Fruit fly (Drosophila melanogaster) whole organism, embryonic: ENCODE data around the gene RpL6.

Experiments
- Antp ChIP-seq: fragments of 200-800 bp; sonication (Bioruptor generic); optimal IDR thresholded peaks from 3 replicates; lab custom pipeline; 2016; ENCODE audit warnings: missing biosample characterization, missing genetic modification characterization
- CG10147 ChIP-seq: fragments of 200-800 bp; sonication (Bioruptor generic); optimal IDR thresholded peaks from 2 replicates; lab custom pipeline; 2019; ENCODE audit warnings: missing biosample characterization, mild to moderate bottlenecking, missing genetic modification characterization, moderate library complexity
- CG10431 ChIP-seq: fragments of 200-800 bp; sonication (Bioruptor generic); optimal IDR thresholded peaks from 3 replicates; lab custom pipeline; 2018; ENCODE audit warnings: missing biosample characterization, mild to moderate bottlenecking, missing genetic modification characterization
- CG11696 ChIP-seq: fragments of 200-800 bp; sonication (Bioruptor generic); IDR thresholded peaks from 2 replicates; pipeline ENCODE4 v1.3.6; 2022; ENCODE audit warnings: missing biosample characterization, missing genetic modification characterization
- CG12104 ChIP-seq: fragments of 200-800 bp; sonication (Bioruptor generic); optimal IDR thresholded peaks from 3 replicates; lab custom pipeline; 2016; ENCODE audit warnings: missing biosample characterization, missing genetic modification characterization
- CG12155 ChIP-seq: fragments of 200-800 bp; sonication (Bioruptor generic); optimal IDR thresholded peaks from 3 replicates; lab custom pipeline; 2016; ENCODE audit warnings: missing biosample characterization, missing genetic modification characterization
- CG12391 ChIP-seq: fragments of 200-800 bp; sonication (Bioruptor generic); optimal IDR thresholded peaks from 3 replicates; lab custom pipeline; 2018; ENCODE audit warnings: missing biosample characterization, mild to moderate bottlenecking, missing genetic modification characterization, moderate library complexity
- CG12744 ChIP-seq: fragments of 200-800 bp; sonication (Bioruptor generic); optimal IDR thresholded peaks from 2 replicates; lab custom pipeline; 2016; ENCODE audit warnings: missing biosample characterization, missing genetic modification characterization
- CG15514 ChIP-seq: fragments of 200-800 bp; sonication (Bioruptor generic); optimal IDR thresholded peaks from 3 replicates; lab custom pipeline; 2017; ENCODE audit warnings: missing biosample characterization, missing genetic modification characterization, mild to moderate bottlenecking, moderate library complexity, missing genetic modification reagents
- CG16779 ChIP-seq: fragments of 200-800 bp; sonication (Bioruptor generic); IDR thresholded peaks from 2 replicates; pipeline ENCODE4 v1.3.6; 2022; ENCODE audit warnings: missing biosample characterization, missing genetic modification characterization
- CG17385 ChIP-seq: fragments of 200-800 bp; sonication (Bioruptor generic); optimal IDR thresholded peaks from 3 replicates; lab custom pipeline; 2018; ENCODE audit warnings: missing biosample characterization, mild to moderate bottlenecking, missing genetic modification characterization
- CG17912 ChIP-seq: fragments of 200-800 bp; sonication (Bioruptor generic); optimal IDR thresholded peaks from 2 replicates; lab custom pipeline; 2018; ENCODE audit warnings: missing biosample characterization, mild to moderate bottlenecking, missing genetic modification characterization
- CG18599 ChIP-seq: fragments of 200-800 bp; sonication (Bioruptor generic); optimal IDR thresholded peaks from 3 replicates; lab custom pipeline; 2017; ENCODE audit warnings: missing biosample characterization, missing genetic modification characterization, mild to moderate bottlenecking, moderate library complexity, missing genetic modification reagents
- CG2116 ChIP-seq: fragments of 200-800 bp; sonication (Bioruptor generic); optimal IDR thresholded peaks from 3 replicates; lab custom pipeline; 2018; ENCODE audit warnings: missing biosample characterization, mild to moderate bottlenecking, missing genetic modification characterization
- CG3065 ChIP-seq: fragments of 200-800 bp; sonication (Bioruptor generic); optimal IDR thresholded peaks from 2 replicates; lab custom pipeline; 2016; ENCODE audit warnings: missing biosample characterization, missing genetic modification characterization
- CG32772 ChIP-seq: fragments of 200-800 bp; sonication (Bioruptor generic); IDR thresholded peaks from 2 replicates; pipeline ENCODE4 v1.3.6; 2022; ENCODE audit warnings: missing biosample characterization, missing genetic modification characterization
- CG34422 ChIP-seq: fragments of 200-800 bp; sonication (Bioruptor generic); IDR thresholded peaks from 3 replicates; pipeline ENCODE4 v1.3.6; 2022; ENCODE audit warnings: missing biosample characterization, missing genetic modification characterization
- CG3995 ChIP-seq: fragments of 200-800 bp; sonication (Bioruptor generic); optimal IDR thresholded peaks from 3 replicates; lab custom pipeline; 2016; ENCODE audit warnings: missing biosample characterization, missing genetic modification characterization
- CG4617 ChIP-seq: fragments of 200-800 bp; sonication (Bioruptor generic); optimal IDR thresholded peaks from 3 replicates; lab custom pipeline; 2016; ENCODE audit warnings: missing biosample characterization, missing genetic modification characterization, borderline replicate concordance
- CG6854 ChIP-seq: fragments of 200-800 bp; sonication (Bioruptor generic); optimal IDR thresholded peaks from 3 replicates; lab custom pipeline; 2017; ENCODE audit warnings: missing biosample characterization, mild to moderate bottlenecking, missing genetic modification characterization
- CG8765 ChIP-seq: fragments of 200-800 bp; sonication (Bioruptor generic); IDR thresholded peaks from 2 replicates; pipeline ENCODE4 v1.3.6; 2022; ENCODE audit warnings: missing biosample characterization, missing genetic modification characterization
- CG8924 ChIP-seq: fragments of 200-800 bp; optimal IDR thresholded peaks from 3 replicates; lab custom pipeline; 2019; ENCODE audit warnings: missing biosample characterization, mild to moderate bottlenecking, missing genetic modification characterization, moderate library complexity
- D ChIP-seq, 2 experiments: fragments of 200-800 bp in 1 of 2; fragments of >200 bp in 1 of 2; sonication (Bioruptor generic) in 1 of 2; optimal IDR thresholded peaks; 2 replicates in 1 of 2; 3 replicates in 1 of 2; lab custom pipeline; 2017; ENCODE audit warnings: mild to moderate bottlenecking in 1 of 2, missing biosample characterization in 1 of 2, missing genetic modification characterization in 1 of 2, missing genetic modification reagents in 1 of 2
- D19A ChIP-seq: fragments of 200-800 bp; optimal IDR thresholded peaks from 3 replicates; lab custom pipeline; 2019; ENCODE audit warnings: missing biosample characterization, mild to moderate bottlenecking, missing genetic modification characterization, moderate library complexity
- D19B ChIP-seq: fragments of 200-800 bp; sonication (Bioruptor generic); optimal IDR thresholded peaks from 2 replicates; lab custom pipeline; 2017; ENCODE audit warnings: missing biosample characterization, mild to moderate bottlenecking, missing genetic modification characterization
- Ets65A ChIP-seq: fragments of 200-800 bp; sonication (Bioruptor generic); peaks from one replicate; lab custom pipeline; 2016; ENCODE audit warnings: missing biosample characterization, missing genetic modification characterization
- Hand ChIP-seq: fragments of 200-800 bp; sonication (Bioruptor generic); optimal IDR thresholded peaks from 2 replicates; lab custom pipeline; 2017; ENCODE audit warnings: mild to moderate bottlenecking, missing biosample characterization, missing genetic modification reagents, missing genetic modification characterization
- Hr78 ChIP-seq, 2 experiments: fragments of 200-800 bp in 1 of 2; fragments of >200 bp in 1 of 2; sonication (Bioruptor generic) in 1 of 2; optimal IDR thresholded peaks; 2 replicates each; lab custom pipeline; 2017 to 2019; ENCODE audit warnings: missing biosample characterization in 2 of 2, missing genetic modification characterization in 2 of 2, mild to moderate bottlenecking in 1 of 2, moderate library complexity in 1 of 2
- Hsf ChIP-seq: fragments of 200-800 bp; sonication (Bioruptor generic); optimal IDR thresholded peaks from 3 replicates; lab custom pipeline; 2016; ENCODE audit warnings: missing biosample characterization, missing genetic modification characterization
- MTF-1 ChIP-seq: fragments of 200-800 bp; sonication (Bioruptor generic); optimal IDR thresholded peaks from 2 replicates; lab custom pipeline; 2018; ENCODE audit warnings: missing biosample characterization, mild to moderate bottlenecking, missing genetic modification characterization, borderline replicate concordance
- Sry-δ ChIP-seq: fragments of 200-800 bp; sonication (Bioruptor generic); optimal IDR thresholded peaks from 2 replicates; lab custom pipeline; 2016; ENCODE audit warnings: missing biosample characterization, missing genetic modification characterization
- TFAM ChIP-seq: fragments of 200-800 bp; sonication (Bioruptor generic); optimal IDR thresholded peaks from 2 replicates; lab custom pipeline; 2017; ENCODE audit warnings: missing biosample characterization, missing genetic modification characterization, inconsistent platforms
- Vsx1 ChIP-seq: fragments of 200-800 bp; sonication (Bioruptor generic); optimal IDR thresholded peaks from 2 replicates; lab custom pipeline; 2017; ENCODE audit warnings: missing biosample characterization, mild to moderate bottlenecking, missing genetic modification characterization, missing genetic modification reagents
- chn ChIP-seq: fragments of 200-800 bp; sonication (Bioruptor generic); optimal IDR thresholded peaks from 2 replicates; lab custom pipeline; 2016; ENCODE audit warnings: missing biosample characterization, missing genetic modification characterization
- ci ChIP-seq: fragments of 200-800 bp; sonication (Bioruptor generic); IDR thresholded peaks from 3 replicates; pipeline ENCODE4 v1.3.6; 2022; ENCODE audit warnings: missing biosample characterization, missing genetic modification characterization
- croc ChIP-seq: fragments of 200-800 bp; sonication (Bioruptor generic); conservative IDR thresholded peaks from 3 replicates; pipeline ENCODE4 v1.3.6; 2022; ENCODE audit warnings: missing biosample characterization, missing genetic modification characterization
- danr ChIP-seq: fragments of 200-800 bp; sonication (Bioruptor generic); IDR thresholded peaks from 2 replicates; pipeline ENCODE4 v1.3.6; 2022; ENCODE audit warnings: missing biosample characterization, missing genetic modification characterization
- fd96Cb ChIP-seq: fragments of 200-800 bp; sonication (Bioruptor generic); optimal IDR thresholded peaks from 2 replicates; lab custom pipeline; 2018; ENCODE audit warnings: missing biosample characterization, mild to moderate bottlenecking, missing genetic modification characterization, moderate library complexity
- fu2 ChIP-seq: fragments of 200-800 bp; sonication (Bioruptor generic); optimal IDR thresholded peaks from 2 replicates; lab custom pipeline; 2016; ENCODE audit warnings: missing biosample characterization, missing genetic modification characterization
- pan ChIP-seq, 4 experiments: fragments of >200 bp in 3 of 4; fragments of 200-800 bp in 1 of 4; sonication (Bioruptor generic) in 1 of 4; optimal IDR thresholded peaks in 3 of 4; IDR thresholded peaks in 1 of 4; 2 replicates each; pipeline versions ENCODE4 v1.3.6 to Lab custom; 2017 to 2022; ENCODE audit warnings: missing biosample characterization in 2 of 4, missing genetic modification characterization in 2 of 4, mixed read lengths in 1 of 4
- pfk ChIP-seq: fragments of 200-800 bp; sonication (Bioruptor generic); optimal IDR thresholded peaks from 2 replicates; lab custom pipeline; 2018; ENCODE audit warnings: missing biosample characterization, mild to moderate bottlenecking, missing genetic modification characterization, moderate library complexity
- pum ChIP-seq: fragments of 200-800 bp; sonication (Bioruptor generic); optimal IDR thresholded peaks from 2 replicates; lab custom pipeline; 2016; ENCODE audit warnings: missing biosample characterization, missing genetic modification characterization
- rib ChIP-seq: fragments of 200-800 bp; sonication (Bioruptor generic); IDR thresholded peaks from 2 replicates; pipeline ENCODE4 v1.3.6; 2022; ENCODE audit warnings: missing biosample characterization, missing genetic modification characterization
- sna ChIP-seq: fragments of 200-800 bp; sonication (Bioruptor generic); IDR thresholded peaks from 2 replicates; pipeline ENCODE4 v1.3.6; 2022; ENCODE audit warnings: missing biosample characterization, missing genetic modification characterization; ENCODE audit not compliant: partially characterized antibody
- sob ChIP-seq: fragments of 200-800 bp; sonication (Bioruptor generic); IDR thresholded peaks from 2 replicates; pipeline ENCODE4 v1.3.6; 2022; ENCODE audit warnings: missing biosample characterization, missing genetic modification characterization
- sqz ChIP-seq: fragments of 200-800 bp; sonication (Bioruptor generic); optimal IDR thresholded peaks from 3 replicates; lab custom pipeline; 2018; ENCODE audit warnings: missing biosample characterization, mild to moderate bottlenecking, missing genetic modification characterization
- ssp ChIP-seq: fragments of 200-800 bp; sonication (Bioruptor generic); IDR thresholded peaks from 2 replicates; pipeline ENCODE4 v1.3.6; 2022; ENCODE audit warnings: missing biosample characterization, missing genetic modification characterization
- trh ChIP-seq: fragments of 200-800 bp; sonication (Bioruptor generic); optimal IDR thresholded peaks from 2 replicates; lab custom pipeline; 2016; ENCODE audit warnings: missing biosample characterization, missing genetic modification characterization

Gene RpL6

DNA sequence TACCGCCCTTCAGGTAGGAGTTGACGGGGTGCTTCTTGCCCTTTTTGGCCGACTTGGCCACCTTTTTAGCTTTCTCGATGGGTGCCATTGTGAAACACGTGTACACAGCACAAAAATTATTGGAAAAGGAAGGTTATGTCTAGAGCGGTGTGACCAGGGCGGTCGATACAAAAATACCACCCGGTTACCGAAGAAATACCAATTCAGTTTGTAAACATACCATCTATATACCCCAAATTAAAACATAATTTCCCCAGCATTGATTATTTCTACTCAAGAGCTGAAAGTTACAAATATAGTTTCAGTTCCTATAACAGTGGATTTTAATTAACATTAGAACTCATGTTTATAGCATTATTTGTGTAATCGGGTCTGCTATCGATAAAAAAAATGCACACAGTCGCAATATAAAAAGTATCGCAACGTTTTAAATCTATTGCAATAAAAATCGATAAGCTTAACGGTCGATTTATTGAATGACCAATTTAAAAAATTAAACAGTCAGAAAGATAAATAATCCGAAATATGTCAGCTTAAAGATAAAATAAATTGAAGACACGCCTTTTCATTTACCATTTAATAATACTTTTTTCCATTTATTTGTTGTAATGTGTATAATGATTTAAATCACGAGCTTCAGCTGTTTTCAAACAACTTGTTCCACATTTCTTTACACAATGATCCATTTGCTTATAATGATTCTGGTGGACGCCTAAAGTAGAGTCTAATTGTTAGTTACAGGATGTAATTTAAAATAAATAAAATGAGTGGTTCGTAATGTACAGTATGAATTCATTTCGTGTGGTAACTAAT, at the start of gene RpL6 (continued):
- TF ChIP-seq danr (GFP tag; lab: Robert Waterston, UW) (no peak), CG17385 (GFP tag; lab: Kevin White, UChicago) (peak; percentile 12), CG32772 (GFP tag; lab: Robert Waterston, UW) (no peak), CG34422 (GFP tag; lab: Robert Waterston, UW) (peak; percentile 76; the same call in 1 of the 3 replicates), CG8924 (tag; lab: Kevin White, UChicago) (peak; percentile 33), Hsf (peak; percentile 30), D19B (no peak), ssp (GFP tag; lab: Robert Waterston, UW) (no peak), Vsx1 (GFP tag; lab: Kevin White, UChicago) (no peak), CG8765 (no peak), CG2116 (GFP tag; lab: Kevin White, UChicago) (peak; percentile 99), pan (optimal IDR thresholded peaks at IDR 0.05; lab: Kevin White, UChicago) (no peak), pan (GFP tag; optimal IDR thresholded peaks at IDR 0.05 in 1 of 2, IDR thresholded peaks at IDR 0.05 in 1 of 2) (no peak), CG17912 (GFP tag; lab: Kevin White, UChicago) (no peak), CG11696 (GFP tag; lab: Robert Waterston, UW) (no peak), sob (GFP tag; lab: Robert Waterston, UW) (0 out of 2 replicates have a peak, but pooled peaks have one; percentile 7), chn (GFP tag; lab: Kevin White, UChicago) (no peak), rib (GFP tag; lab: Robert Waterston, UW) (no peak), CG6854 (no peak), CG10147 (no peak), sqz (GFP tag; lab: Kevin White, UChicago) (no peak), CG4617 (GFP tag; lab: Kevin White, UChicago) (peak; percentile 53), pum (GFP tag; lab: Kevin White, UChicago) (no peak), Ets65A (GFP tag; lab: Kevin White, UChicago) (peak; percentile 64), TFAM (GFP tag; lab: Kevin White, UChicago) (no peak), CG12104 (GFP tag; lab: Kevin White, UChicago) (no peak), CG18599 (GFP tag; lab: Kevin White, UChicago) (peak; percentile 38), CG3995 (GFP tag; lab: Kevin White, UChicago) (no peak), sna (GFP tag; lab: Robert Waterston, UW) (peak; percentile 88), fu2 (no peak), croc (GFP tag; lab: Robert Waterston, UW) (no peak), fd96Cb (tag; lab: Kevin White, UChicago) (no peak), CG12391 (peak; percentile 54), D19A (tag; lab: Kevin White, UChicago) (no peak), MTF-1 (GFP tag; lab: Kevin White, UChicago) (no peak), Hr78 (GFP tag; optimal IDR thresholded peaks at IDR 0.05; lab: Kevin White, UChicago) (no peak), Hand (peak; percentile 54), Sry-δ (GFP tag; lab: Kevin White, UChicago) (peak; percentile 85), CG3065 (no peak), D (optimal IDR thresholded peaks at IDR 0.05; lab: Kevin White, UChicago) (no peak), D (GFP tag; optimal IDR thresholded peaks at IDR 0.05; lab: Kevin White, UChicago) (no peak), ci (GFP tag; lab: Robert Waterston, UW) (no peak), CG12155 (GFP tag; lab: Kevin White, UChicago) (no peak), trh (no peak), CG12744 (GFP tag; lab: Kevin White, UChicago) (no peak), CG15514 (peak; percentile 80), CG10431 (GFP tag; lab: Kevin White, UChicago) (no peak), Antp (GFP tag; lab: Kevin White, UChicago) (no peak), pfk (GFP tag; lab: Kevin White, UChicago) (peak; percentile 47), CG16779 (GFP tag; lab: Robert Waterston, UW) (no peak)
